Worm (Caenorhabditis elegans) whole organism, L2 larva: ENCODE measurements around the gene ZK1127.13.

Source experiments
- Y55F3AM.14 ChIP-seq: fragments of 200-800 bp; sonication (Bioruptor generic); optimal IDR thresholded peaks from 2 replicates; lab custom pipeline; 2018; ENCODE audit warnings: mild to moderate bottlenecking, missing genetic modification characterization, missing compliant biosample characterization
- blmp-1 ChIP-seq: sonication (generic microtip); optimal IDR thresholded peaks from 2 replicates; lab custom pipeline; 2017; ENCODE audit warnings: missing genetic modification characterization, mild to moderate bottlenecking, missing compliant biosample characterization, antibody characterized with exemption, moderate library complexity; ENCODE audit not compliant: insufficient read depth
- ceh-16 ChIP-seq: fragments of 150-350 bp; optimal IDR thresholded peaks from 2 replicates; lab custom pipeline; 2014; ENCODE audit warnings: missing biosample characterization, missing genetic modification characterization
- lin-39 ChIP-seq: fragments of 150-350 bp; optimal IDR thresholded peaks from 2 replicates; lab custom pipeline; 2014; ENCODE audit warnings: missing biosample characterization, missing genetic modification reagents, missing genetic modification characterization
- nhr-237 ChIP-seq: fragments of 150-350 bp; optimal IDR thresholded peaks from 2 replicates; lab custom pipeline; 2014; ENCODE audit warnings: missing biosample characterization, missing genetic modification characterization

DNA sequence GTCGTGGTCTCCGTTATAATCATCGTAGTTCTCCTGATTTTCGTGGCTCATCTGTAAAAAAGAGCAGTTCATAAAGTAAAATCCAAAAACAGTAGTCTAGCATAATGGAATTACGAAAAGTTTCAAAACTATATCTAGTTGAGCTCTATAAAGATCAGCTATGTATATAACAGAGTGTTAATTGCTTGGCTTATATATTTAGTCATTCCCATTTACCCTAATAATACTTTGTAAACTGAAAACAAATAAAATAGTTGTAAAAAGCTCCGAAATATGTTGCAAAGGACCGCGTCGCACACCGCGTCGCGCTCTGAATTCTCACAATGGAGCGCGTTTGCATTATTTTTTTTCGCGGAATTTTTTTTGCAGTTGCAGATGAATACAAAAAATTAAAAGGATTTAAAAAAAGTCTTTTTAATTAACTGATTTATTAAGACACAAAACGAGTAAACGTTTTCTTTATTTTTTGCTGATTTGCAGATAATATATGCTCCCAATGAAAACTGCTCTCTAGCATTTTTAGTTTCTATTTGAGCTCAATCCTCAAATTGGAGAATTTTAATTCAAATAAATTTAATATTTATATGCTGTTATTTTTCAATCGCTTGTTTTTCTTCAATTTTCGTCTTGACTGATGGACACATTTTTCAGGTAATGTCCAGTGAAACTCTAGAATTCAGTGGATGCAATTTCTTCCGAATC lies 2.9 kb upstream of the ZK1127.13 start, which contains the start of the genes tcer-1 and ZK1127.5:
- TF ChIP-seq nhr-237 (no peak), Y55F3AM.14 (no peak), lin-39 (tag; lab: Kevin White, UChicago) (no peak), blmp-1 (no peak), ceh-16 (tag; lab: Kevin White, UChicago) (no peak)
